Fruit fly (Drosophila melanogaster): ENCODE measurements around the gene mei-217.
A peak's percentile ranks its signal among the peaks of the same experiment; 100 is the strongest.

Gene mei-217

dm6 chrX:17142940-17143534, at the start of gene mei-217, which contains the start of gene mei-218 (continued):
- TF ChIP-seq ab (GFP tag; optimal IDR thresholded peaks at IDR 0.05) (no peak), sob (GFP tag; IDR thresholded peaks at IDR 0.05) (no peak), CG8089 (GFP tag; optimal IDR thresholded peaks at IDR 0.05) (no peak), sna (GFP tag; IDR thresholded peaks at IDR 0.05; ENCODE audit: partially characterized antibody) (peak; percentile 66), z (GFP tag; IDR thresholded peaks at IDR 0.05) (no peak), Nf-YB (GFP tag; optimal IDR thresholded peaks at IDR 0.05) (no peak), CG10565 (GFP tag; optimal IDR thresholded peaks at IDR 0.05) (no peak), CG4328 (GFP tag; optimal IDR thresholded peaks at IDR 0.05) (no peak), CG13296 (GFP tag; optimal IDR thresholded peaks at IDR 0.05) (no peak), CG15601 (tag; optimal IDR thresholded peaks at IDR 0.05) (no peak), CG7357 (GFP tag; IDR thresholded peaks at IDR 0.05) (no peak), Usf (GFP tag; optimal IDR thresholded peaks at IDR 0.05) (no peak), Doc2 (GFP tag; IDR thresholded peaks at IDR 0.05) (no peak), HLH3B (GFP tag; IDR thresholded peaks at IDR 0.05) (no peak), CG6765 (GFP tag; optimal IDR thresholded peaks at IDR 0.05) (no peak), CG2129 (GFP tag; IDR thresholded peaks at IDR 0.05; ENCODE audit: partially characterized antibody) (peak; percentile 41; the same call in 1 of the 2 replicates), lmd (GFP tag; IDR thresholded peaks at IDR 0.05) (peak; percentile 26; the same call in 1 of the 2 replicates), CG12391 (tag; optimal IDR thresholded peaks at IDR 0.05) (peak; percentile 56), CG18764 (GFP tag; optimal IDR thresholded peaks at IDR 0.05) (no peak), Sox100B (GFP tag; optimal IDR thresholded peaks at IDR 0.05) (no peak), eve (GFP tag; optimal IDR thresholded peaks at IDR 0.05) (no peak), CG12769 (tag; optimal IDR thresholded peaks at IDR 0.05) (no peak), pnt (GFP tag; optimal IDR thresholded peaks at IDR 0.05) (no peak), cato (GFP tag; optimal IDR thresholded peaks at IDR 0.05; ENCODE audit: borderline replicate concordance) (no peak), CG32532 (GFP tag; IDR thresholded peaks at IDR 0.05) (0 out of 2 replicates have a peak, but pooled peaks have one; percentile 17), Lpt (GFP tag; optimal IDR thresholded peaks at IDR 0.05) (no peak), CG12942 (GFP tag; optimal IDR thresholded peaks at IDR 0.05) (no peak), CG10366 (GFP tag; IDR thresholded peaks at IDR 0.05) (no peak), Dek (tag; optimal IDR thresholded peaks at IDR 0.05) (no peak), Sry-δ (GFP tag; optimal IDR thresholded peaks at IDR 0.05) (peak; percentile 80), Kr (GFP tag; optimal IDR thresholded peaks at IDR 0.05) (no peak), Dll (GFP tag; IDR thresholded peaks at IDR 0.05; ENCODE audit: partially characterized antibody) (peak; percentile 78), Ets97D (GFP tag; optimal IDR thresholded peaks at IDR 0.05) (peak; percentile 42), CG1602 (GFP tag; optimal IDR thresholded peaks at IDR 0.05) (no peak), corto (GFP tag; optimal IDR thresholded peaks at IDR 0.05) (no peak), mam (GFP tag; optimal IDR thresholded peaks at IDR 0.05) (peak; percentile 8), C15 (GFP tag; IDR thresholded peaks at IDR 0.05) (no peak), Jarid2 (GFP tag; optimal IDR thresholded peaks at IDR 0.05) (no peak), CG15073 (GFP tag; optimal IDR thresholded peaks at IDR 0.05) (no peak), ERR (GFP tag; optimal IDR thresholded peaks at IDR 0.05) (no peak), run (tag; optimal IDR thresholded peaks at IDR 0.05) (no peak), E2f1 (GFP tag; IDR thresholded peaks at IDR 0.05) (no peak), kay (GFP tag; optimal IDR thresholded peaks at IDR 0.05) (no peak), CG7987 (GFP tag; optimal IDR thresholded peaks at IDR 0.05) (no peak), inv (GFP tag; IDR thresholded peaks at IDR 0.05; ENCODE audit: partially characterized antibody) (peak; percentile 63), Optix (GFP tag; IDR thresholded peaks at IDR 0.05) (no peak), CG17568 (GFP tag; optimal IDR thresholded peaks at IDR 0.05) (no peak), CG13624 (GFP tag; optimal IDR thresholded peaks at IDR 0.05) (no peak), CG6683 (GFP tag; optimal IDR thresholded peaks at IDR 0.05) (no peak), CG42726 (GFP tag; IDR thresholded peaks at IDR 0.05; ENCODE audit: partially characterized antibody) (no peak)
